Fruit fly (Drosophila melanogaster): ENCODE data around the gene wg.

The wg gene

DNA sequence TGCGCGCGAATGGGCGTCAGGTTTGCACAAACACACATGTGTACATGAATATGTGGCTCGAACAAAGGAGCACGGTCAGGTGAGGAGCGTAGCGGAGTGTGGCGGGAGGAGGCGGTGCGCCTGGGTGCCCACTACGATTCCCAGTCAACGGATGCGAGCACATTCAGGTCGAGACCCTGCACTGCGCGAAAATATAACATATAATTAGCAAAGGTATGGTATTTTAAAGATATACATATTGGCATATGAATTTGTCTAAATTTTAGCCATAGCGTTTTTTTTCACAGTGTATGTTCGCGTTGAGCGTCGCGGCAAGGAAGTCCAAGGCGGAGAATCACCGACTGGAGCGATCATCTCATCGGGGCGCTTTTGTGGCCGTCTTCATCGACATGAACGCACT is 13.0 kb downstream of the wg start (continued):
- TF ChIP-seq Dfd (GFP tag; optimal IDR thresholded peaks at IDR 0.05): no peak
- TF ChIP-seq br (GFP tag; optimal IDR thresholded peaks at IDR 0.05): peak; percentile 85
- peak; percentile 88 for TF ChIP-seq fru (GFP tag; optimal IDR thresholded peaks at IDR 0.05)
- TF ChIP-seq Abd-B (GFP tag; optimal IDR thresholded peaks at IDR 0.05): no peak
- peak; percentile 61 for TF ChIP-seq CG9705 (GFP tag; optimal IDR thresholded peaks at IDR 0.05)
- peak; percentile 54 for TF ChIP-seq psq (GFP tag; optimal IDR thresholded peaks at IDR 0.05)
- TF ChIP-seq brk (GFP tag; optimal IDR thresholded peaks at IDR 0.05): peak; percentile 67
- TF ChIP-seq jim (GFP tag; optimal IDR thresholded peaks at IDR 0.05): no peak
- peak; percentile 42 for TF ChIP-seq Rel (GFP tag; optimal IDR thresholded peaks at IDR 0.05)
- peak; percentile 56 for TF ChIP-seq Rel (tag; optimal IDR thresholded peaks at IDR 0.05)
- no peak for TF ChIP-seq tai (GFP tag; optimal IDR thresholded peaks at IDR 0.05)

- peak; percentile 57 for TF ChIP-seq HLH106 (tag; optimal IDR thresholded peaks at IDR 0.05)
- peak; percentile 80 for TF ChIP-seq rgr (GFP tag; optimal IDR thresholded peaks at IDR 0.05)
- peak; percentile 77 for TF ChIP-seq Hnf4 (GFP tag; optimal IDR thresholded peaks at IDR 0.05)
- peak; percentile 81 for TF ChIP-seq br (GFP tag; optimal IDR thresholded peaks at IDR 0.05)
- peak; percentile 61 for TF ChIP-seq Sp1 (GFP tag; optimal IDR thresholded peaks at IDR 0.05)
- peak; percentile 77 for TF ChIP-seq ey (GFP tag; optimal IDR thresholded peaks at IDR 0.05)
- peak; percentile 85 for TF ChIP-seq fru (GFP tag; optimal IDR thresholded peaks at IDR 0.05)
- TF ChIP-seq Abd-B (GFP tag; optimal IDR thresholded peaks at IDR 0.05): no peak
- no peak for TF ChIP-seq sv (GFP tag; optimal IDR thresholded peaks at IDR 0.05)
- no peak for TF ChIP-seq dmrt93B (GFP tag; optimal IDR thresholded peaks at IDR 0.05)
- TF ChIP-seq Myc (optimal IDR thresholded peaks at IDR 0.05): no peak
- peak; percentile 71 for TF ChIP-seq brk (GFP tag; optimal IDR thresholded peaks at IDR 0.05)
- no peak for TF ChIP-seq Mio (GFP tag; optimal IDR thresholded peaks at IDR 0.05)
- no peak for TF ChIP-seq Dfd (GFP tag; optimal IDR thresholded peaks at IDR 0.05)
- peak; percentile 35 for TF ChIP-seq Jra (GFP tag; optimal IDR thresholded peaks at IDR 0.05)
- peak; percentile 61 for TF ChIP-seq sage (GFP tag; optimal IDR thresholded peaks at IDR 0.05)
- TF ChIP-seq tai (GFP tag; optimal IDR thresholded peaks at IDR 0.05): peak; percentile 40
- no peak for TF ChIP-seq lola (GFP tag; optimal IDR thresholded peaks at IDR 0.05)
- no peak for TF ChIP-seq dsf (GFP tag; optimal IDR thresholded peaks at IDR 0.05; ENCODE audit: borderline replicate concordance)
- TF ChIP-seq dl (GFP tag; optimal IDR thresholded peaks at IDR 0.05; ENCODE audit: insufficient read depth in 1 of 2, partially characterized antibody in 2 of 2): no peak
- no peak for TF ChIP-seq Vsx2 (GFP tag; optimal IDR thresholded peaks at IDR 0.05; ENCODE audit: partially characterized antibody)
- TF ChIP-seq CG32264 (GFP tag; optimal IDR thresholded peaks at IDR 0.05): peak; percentile 60
- no peak for TF ChIP-seq Dif (GFP tag; optimal IDR thresholded peaks at IDR 0.05; ENCODE audit: partially characterized antibody)
- TF ChIP-seq GATAd (GFP tag; optimal IDR thresholded peaks at IDR 0.05): no peak
- no peak for TF ChIP-seq jim (GFP tag; optimal IDR thresholded peaks at IDR 0.05)
- peak; percentile 87 for TF ChIP-seq h (GFP tag; optimal IDR thresholded peaks at IDR 0.05)
- TF ChIP-seq OdsH (GFP tag; optimal IDR thresholded peaks at IDR 0.05): peak; percentile 73
- TF ChIP-seq Hr83 (GFP tag; optimal IDR thresholded peaks at IDR 0.05; ENCODE audit: poor library complexity, severe bottlenecking): no peak
- TF ChIP-seq Hr78 (GFP tag; optimal IDR thresholded peaks at IDR 0.05): no peak
- TF ChIP-seq CrebA (GFP tag; optimal IDR thresholded peaks at IDR 0.05; ENCODE audit: borderline replicate concordance): no peak
- TF ChIP-seq foxo (GFP tag; optimal IDR thresholded peaks at IDR 0.05): peak in 1 of 2 experiments; percentile 84
- TF ChIP-seq N (GFP tag; optimal IDR thresholded peaks at IDR 0.05): no peak
- TF ChIP-seq CG9705 (GFP tag; optimal IDR thresholded peaks at IDR 0.05): no peak
- peak; percentile 8 for TF ChIP-seq Rel (GFP tag; optimal IDR thresholded peaks at IDR 0.05)
- no peak for TF ChIP-seq Rel (tag; optimal IDR thresholded peaks at IDR 0.05)
- TF ChIP-seq psq (GFP tag; optimal IDR thresholded peaks at IDR 0.05): peak; percentile 63
- TF ChIP-seq usp (GFP tag; optimal IDR thresholded peaks at IDR 0.05): no peak
- no peak for TF ChIP-seq pan (optimal IDR thresholded peaks at IDR 0.05)
- peak; percentile 62 for TF ChIP-seq woc (GFP tag; optimal IDR thresholded peaks at IDR 0.05)
Observed at dm6 chr2L:7321110-7321509, 14.2 kb downstream of the wg start.

- TF ChIP-seq Hr83 (GFP tag; optimal IDR thresholded peaks at IDR 0.05; ENCODE audit: poor library complexity, severe bottlenecking) (no peak), Vsx2 (GFP tag; optimal IDR thresholded peaks at IDR 0.05; ENCODE audit: partially characterized antibody) (no peak), HLH106 (tag; optimal IDR thresholded peaks at IDR 0.05) (peak; percentile 71), brk (GFP tag; optimal IDR thresholded peaks at IDR 0.05) (peak; percentile 42), h (GFP tag; optimal IDR thresholded peaks at IDR 0.05) (peak; percentile 35), dmrt93B (GFP tag; optimal IDR thresholded peaks at IDR 0.05) (peak; percentile 51), Hnf4 (GFP tag; optimal IDR thresholded peaks at IDR 0.05) (peak; percentile 66), CG32264 (GFP tag; optimal IDR thresholded peaks at IDR 0.05) (no peak), Sp1 (GFP tag; optimal IDR thresholded peaks at IDR 0.05) (peak; percentile 56), lola (GFP tag; optimal IDR thresholded peaks at IDR 0.05) (no peak), dl (GFP tag; optimal IDR thresholded peaks at IDR 0.05; ENCODE audit: insufficient read depth in 1 of 2, partially characterized antibody in 2 of 2) (no peak), foxo (GFP tag; optimal IDR thresholded peaks at IDR 0.05) (peak in 1 of 2 experiments; percentile 78), Abd-B (GFP tag; optimal IDR thresholded peaks at IDR 0.05) (no peak), fru (GFP tag; optimal IDR thresholded peaks at IDR 0.05) (peak; percentile 73), Dfd (GFP tag; optimal IDR thresholded peaks at IDR 0.05) (no peak), tai (GFP tag; optimal IDR thresholded peaks at IDR 0.05) (no peak), OdsH (GFP tag; optimal IDR thresholded peaks at IDR 0.05) (peak; percentile 79), ey (GFP tag; optimal IDR thresholded peaks at IDR 0.05) (peak; percentile 70), usp (GFP tag; optimal IDR thresholded peaks at IDR 0.05) (no peak), psq (GFP tag; optimal IDR thresholded peaks at IDR 0.05) (peak; percentile 48), rgr (GFP tag; optimal IDR thresholded peaks at IDR 0.05) (peak; percentile 37), sv (GFP tag; optimal IDR thresholded peaks at IDR 0.05) (no peak), dsf (GFP tag; optimal IDR thresholded peaks at IDR 0.05; ENCODE audit: borderline replicate concordance) (no peak), woc (GFP tag; optimal IDR thresholded peaks at IDR 0.05) (peak; percentile 22), Mio (GFP tag; optimal IDR thresholded peaks at IDR 0.05) (no peak), Jra (GFP tag; optimal IDR thresholded peaks at IDR 0.05) (peak; percentile 45), GATAd (GFP tag; optimal IDR thresholded peaks at IDR 0.05) (no peak), br (GFP tag; optimal IDR thresholded peaks at IDR 0.05) (peak; percentile 53), Hr78 (GFP tag; optimal IDR thresholded peaks at IDR 0.05) (no peak)
Observed at dm6 chr2L:7323005-7323404, 16.0 kb downstream of the wg start.

All from whole organism, wandering third instar larva.